Worm (Caenorhabditis elegans): ENCODE results near the gene metl-1.
A peak's percentile ranks its signal among the peaks of the same experiment; 100 is the strongest.

Gene metl-1

DNA sequence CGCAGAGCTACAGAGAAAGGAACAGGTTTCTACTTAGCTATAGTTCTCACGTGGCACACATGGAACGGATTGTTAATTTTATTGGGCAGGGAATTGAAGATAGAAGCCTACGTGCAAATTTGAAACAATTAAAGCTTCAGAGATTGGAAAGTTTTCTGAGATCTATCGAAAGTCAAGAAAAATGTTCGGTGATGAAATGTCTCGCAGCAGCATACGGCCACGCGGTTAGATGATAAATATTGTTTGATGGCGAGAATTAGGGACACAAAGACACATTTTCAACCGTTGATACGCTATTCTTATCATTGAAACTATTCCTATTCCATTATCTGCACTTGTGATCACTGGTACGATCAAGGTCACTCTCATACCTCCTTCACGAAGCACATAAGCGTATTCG, 833 bp downstream of the metl-1 start (continued):
- TF ChIP-seq Y116A8C.19 (tag; optimal IDR thresholded peaks at IDR 0.05; ENCODE audit: borderline replicate concordance): no peak
- no peak for TF ChIP-seq C16A3.4 (tag; optimal IDR thresholded peaks at IDR 0.05)
- TF ChIP-seq aha-1 (tag; optimal IDR thresholded peaks at IDR 0.05): no peak
- no peak for TF ChIP-seq nhr-11 (tag; optimal IDR thresholded peaks at IDR 0.05)
- peak; percentile 72 for TF ChIP-seq nhr-85 (tag)
- no peak for TF ChIP-seq mef-2 (tag; optimal IDR thresholded peaks at IDR 0.05)
- no peak for TF ChIP-seq unc-30 (tag; optimal IDR thresholded peaks at IDR 0.05)
- TF ChIP-seq fos-1 (tag; optimal IDR thresholded peaks at IDR 0.05): no peak
- TF ChIP-seq skn-1 (tag; optimal IDR thresholded peaks at IDR 0.05): no peak
- no peak for TF ChIP-seq snpc-4 (tag; optimal IDR thresholded peaks at IDR 0.05)
- no peak for TF ChIP-seq ama-1 (optimal IDR thresholded peaks at IDR 0.05)
- TF ChIP-seq lin-35 (GFP tag; optimal IDR thresholded peaks at IDR 0.05): peak in 1 of 2 experiments; percentile 56
- TF ChIP-seq C34B4.2 (tag; optimal IDR thresholded peaks at IDR 0.05): no peak
- no peak for TF ChIP-seq aly-2 (tag; optimal IDR thresholded peaks at IDR 0.05)
- no peak for TF ChIP-seq ceh-90 (tag; optimal IDR thresholded peaks at IDR 0.05)
- no peak for TF ChIP-seq lir-3 (tag; optimal IDR thresholded peaks at IDR 0.05; ENCODE audit: poor library complexity)
- TF ChIP-seq ztf-11 (tag; optimal IDR thresholded peaks at IDR 0.05): no peak
- no peak for TF ChIP-seq pqm-1 (tag; optimal IDR thresholded peaks at IDR 0.05)
- TF ChIP-seq unc-130 (tag; optimal IDR thresholded peaks at IDR 0.05): peak; percentile 22
- TF ChIP-seq alr-1 (tag; optimal IDR thresholded peaks at IDR 0.05; ENCODE audit: borderline replicate concordance): no peak
- TF ChIP-seq ztf-4 (tag; optimal IDR thresholded peaks at IDR 0.05): no peak

ce11 chrII:11471916-11472315, 1.5 kb downstream of the metl-1 start, which contains the start of gene mfn-1:
Gene mfn-1 (minus strand): TSS chrII:11472016.
- TF ChIP-seq efl-1 (optimal IDR thresholded peaks at IDR 0.05) (no peak), efl-1 (GFP tag; optimal IDR thresholded peaks at IDR 0.05 in 1 of 2) (peak in 1 of 2 experiments; percentile 26), ceh-63 (GFP tag; optimal IDR thresholded peaks at IDR 0.05) (no peak)

- TF ChIP-seq unc-30 (tag; optimal IDR thresholded peaks at IDR 0.05): no peak
- TF ChIP-seq nhr-11 (tag; optimal IDR thresholded peaks at IDR 0.05): no peak
- no peak for TF ChIP-seq xbp-1 (tag; optimal IDR thresholded peaks at IDR 0.05)
- no peak for TF ChIP-seq mef-2 (tag; optimal IDR thresholded peaks at IDR 0.05)
- no peak for TF ChIP-seq lin-39 (tag; optimal IDR thresholded peaks at IDR 0.05)
- TF ChIP-seq pqm-1 (tag; optimal IDR thresholded peaks at IDR 0.05): no peak
- TF ChIP-seq ceh-8 (GFP tag; optimal IDR thresholded peaks at IDR 0.05): no peak
- TF ChIP-seq elt-2 (tag; optimal IDR thresholded peaks at IDR 0.05): peak; percentile 33
- no peak for TF ChIP-seq dpl-1 (GFP tag; optimal IDR thresholded peaks at IDR 0.05)
- no peak for TF ChIP-seq hlh-17 (GFP tag; optimal IDR thresholded peaks at IDR 0.05; ENCODE audit: borderline replicate concordance)
- TF ChIP-seq nhr-90 (tag; optimal IDR thresholded peaks at IDR 0.05; ENCODE audit: poor library complexity): peak; percentile 10
- no peak for TF ChIP-seq ets-5 (GFP tag; IDR thresholded peaks at IDR 0.05)
- peak in 1 of 6 experiments; percentile 1 for TF ChIP-seq elt-3 (tag; optimal IDR thresholded peaks at IDR 0.05)
- no peak for TF ChIP-seq C16A3.4 (tag; optimal IDR thresholded peaks at IDR 0.05)
- no peak for TF ChIP-seq lsy-2 (tag; optimal IDR thresholded peaks at IDR 0.05)
- TF ChIP-seq lin-35 (GFP tag; optimal IDR thresholded peaks at IDR 0.05): peak in 1 of 2 experiments; percentile 34
- no peak for TF ChIP-seq snpc-4 (tag; optimal IDR thresholded peaks at IDR 0.05)
- no peak for TF ChIP-seq alr-1 (tag; optimal IDR thresholded peaks at IDR 0.05; ENCODE audit: borderline replicate concordance)
- TF ChIP-seq mep-1 (tag; optimal IDR thresholded peaks at IDR 0.05): peak; percentile 10
- peak; percentile 49 for TF ChIP-seq lin-14 (GFP tag; optimal IDR thresholded peaks at IDR 0.05)
- no peak for TF ChIP-seq efl-1 (optimal IDR thresholded peaks at IDR 0.05)
- TF ChIP-seq efl-1 (GFP tag; optimal IDR thresholded peaks at IDR 0.05 in 1 of 2): no peak
- no peak for TF ChIP-seq nhr-77 (tag; optimal IDR thresholded peaks at IDR 0.05)
- peak; percentile 0 for TF ChIP-seq tbx-2 (tag; optimal IDR thresholded peaks at IDR 0.05)
- TF ChIP-seq ceh-88 (GFP tag; IDR thresholded peaks at IDR 0.05): no peak
- no peak for TF ChIP-seq swsn-7 (tag; optimal IDR thresholded peaks at IDR 0.05)
- no peak for TF ChIP-seq fos-1 (tag; optimal IDR thresholded peaks at IDR 0.05)
- no peak for TF ChIP-seq mab-9 (GFP tag; IDR thresholded peaks at IDR 0.05)
- no peak for TF ChIP-seq nhr-28 (tag; optimal IDR thresholded peaks at IDR 0.05)
- TF ChIP-seq nhr-19 (GFP tag; conservative IDR thresholded peaks at IDR 0.05): peak; percentile 30; the same call in 1 of the 2 replicates
- TF ChIP-seq isw-1 (GFP tag; IDR thresholded peaks at IDR 0.05): no peak
- TF ChIP-seq blmp-1 (tag; optimal IDR thresholded peaks at IDR 0.05): peak; percentile 82
- no peak for TF ChIP-seq irx-1 (tag; optimal IDR thresholded peaks at IDR 0.05)
- TF ChIP-seq hlh-4 (tag; optimal IDR thresholded peaks at IDR 0.05): no peak
- peak; percentile 28 for TF ChIP-seq snu-23 (GFP tag; optimal IDR thresholded peaks at IDR 0.05)
- no peak for TF ChIP-seq nhr-84 (tag; optimal IDR thresholded peaks at IDR 0.05)
Observed at ce11 chrII:11469574-11470108, 3.7 kb downstream of the metl-1 start, which contains the start of gene cisd-1. Gene cisd-1 (minus strand): TSS chrII:11469624.

Data from whole organism, L1 larva.